Worm (Caenorhabditis elegans) whole organism, L2 larva: ENCODE data around the gene C13B9.2.
A peak's percentile ranks its signal among the peaks of the same experiment; 100 is the strongest.

Experiments used
- C34F6.9 ChIP-seq: fragments of 150-350 bp; optimal IDR thresholded peaks from 2 replicates; lab custom pipeline; 2014; ENCODE audit warnings: missing biosample characterization, missing genetic modification characterization
- F13H6.1 ChIP-seq: sonication (generic microtip); optimal IDR thresholded peaks from 2 replicates; lab custom pipeline; 2016; ENCODE audit warnings: missing genetic modification characterization, missing compliant biosample characterization
- R02D3.7 ChIP-seq: fragments of 150-350 bp; optimal IDR thresholded peaks from 2 replicates; lab custom pipeline; 2014; ENCODE audit warnings: missing biosample characterization, missing genetic modification characterization
- Y55F3AM.14 ChIP-seq: fragments of 200-800 bp; sonication (Bioruptor generic); optimal IDR thresholded peaks from 2 replicates; lab custom pipeline; 2018; ENCODE audit warnings: mild to moderate bottlenecking, missing genetic modification characterization, missing compliant biosample characterization
- ZK546.5 ChIP-seq: sonication (generic microtip); optimal IDR thresholded peaks from 2 replicates; lab custom pipeline; 2017; ENCODE audit warnings: missing biosample characterization, missing genetic modification characterization
- alr-1 ChIP-seq: fragments of 150-350 bp; optimal IDR thresholded peaks from 2 replicates; lab custom pipeline; 2014; ENCODE audit warnings: missing biosample characterization, missing genetic modification characterization
- ama-1 ChIP-seq: fragments of 150-350 bp; optimal IDR thresholded peaks from 2 replicates; lab custom pipeline; 2018; ENCODE audit warnings: inconsistent platforms
- blmp-1 ChIP-seq: sonication (generic microtip); optimal IDR thresholded peaks from 2 replicates; lab custom pipeline; 2017; ENCODE audit warnings: missing genetic modification characterization, mild to moderate bottlenecking, missing compliant biosample characterization, antibody characterized with exemption, moderate library complexity; ENCODE audit not compliant: insufficient read depth
- ceh-16 ChIP-seq: fragments of 150-350 bp; optimal IDR thresholded peaks from 2 replicates; lab custom pipeline; 2014; ENCODE audit warnings: missing biosample characterization, missing genetic modification characterization
- ceh-82 ChIP-seq: fragments of 150-350 bp; optimal IDR thresholded peaks from 2 replicates; lab custom pipeline; 2014; ENCODE audit warnings: missing biosample characterization, missing genetic modification characterization
- crh-2 ChIP-seq: sonication (generic microtip); optimal IDR thresholded peaks from 2 replicates; lab custom pipeline; 2017; ENCODE audit warnings: missing biosample characterization, missing genetic modification characterization
- elt-1 ChIP-seq: fragments of 150-350 bp; optimal IDR thresholded peaks from 2 replicates; lab custom pipeline; 2014; ENCODE audit warnings: missing biosample characterization, missing genetic modification characterization
- fos-1 ChIP-seq: fragments of 150-350 bp; optimal IDR thresholded peaks from 2 replicates; lab custom pipeline; 2014; ENCODE audit warnings: missing biosample characterization, missing genetic modification characterization
- lin-11 ChIP-seq: fragments of 150-350 bp; sonication (generic microtip); optimal IDR thresholded peaks from 2 replicates; lab custom pipeline; 2014; ENCODE audit warnings: missing biosample characterization, missing genetic modification characterization, inconsistent platforms, mixed read lengths
- lin-13 ChIP-seq: fragments of 150-350 bp; optimal IDR thresholded peaks from 2 replicates; lab custom pipeline; 2014; ENCODE audit warnings: missing biosample characterization, missing genetic modification reagents, missing genetic modification characterization
- lin-39 ChIP-seq: fragments of 150-350 bp; optimal IDR thresholded peaks from 2 replicates; lab custom pipeline; 2014; ENCODE audit warnings: missing biosample characterization, missing genetic modification reagents, missing genetic modification characterization
- lsy-2 ChIP-seq, 2 experiments: fragments of 150-350 bp in 1 of 2; sonication (generic microtip) in 1 of 2; optimal IDR thresholded peaks; 2 replicates each; lab custom pipeline; 2014 to 2017; ENCODE audit warnings: missing biosample characterization in 2 of 2, missing genetic modification characterization in 2 of 2
- mab-5 ChIP-seq: fragments of 150-350 bp; optimal IDR thresholded peaks from 2 replicates; lab custom pipeline; 2014; ENCODE audit warnings: missing biosample characterization, missing genetic modification characterization
- mbf-1 ChIP-seq: sonication (generic microtip); optimal IDR thresholded peaks from 2 replicates; lab custom pipeline; 2017; ENCODE audit warnings: missing biosample characterization, missing genetic modification characterization
- mdl-1 ChIP-seq, 2 experiments: fragments of 150-350 bp in 1 of 2; sonication (generic microtip) in 1 of 2; optimal IDR thresholded peaks; 2 replicates each; lab custom pipeline; 2017; ENCODE audit warnings: missing biosample characterization in 2 of 2, missing genetic modification characterization in 2 of 2
- nhr-11 ChIP-seq: fragments of 150-350 bp; optimal IDR thresholded peaks from 2 replicates; lab custom pipeline; 2014; ENCODE audit warnings: missing biosample characterization, missing genetic modification characterization
- nhr-129 ChIP-seq: fragments of 150-350 bp; optimal IDR thresholded peaks from 2 replicates; lab custom pipeline; 2014; ENCODE audit warnings: missing biosample characterization, missing genetic modification characterization
- nhr-21 ChIP-seq: fragments of 150-350 bp; optimal IDR thresholded peaks from 2 replicates; lab custom pipeline; 2014; ENCODE audit warnings: missing biosample characterization, missing genetic modification characterization
- nhr-23 ChIP-seq: fragments of 150-350 bp; optimal IDR thresholded peaks from 2 replicates; lab custom pipeline; 2014; ENCODE audit warnings: missing biosample characterization, missing genetic modification reagents, missing genetic modification characterization
- nhr-237 ChIP-seq: fragments of 150-350 bp; optimal IDR thresholded peaks from 2 replicates; lab custom pipeline; 2014; ENCODE audit warnings: missing biosample characterization, missing genetic modification characterization
- nhr-25 ChIP-seq: fragments of 150-350 bp; sonication (generic microtip); optimal IDR thresholded peaks from 3 replicates; lab custom pipeline; 2014; ENCODE audit warnings: missing biosample characterization, missing genetic modification characterization
- nhr-6 ChIP-seq: fragments of 150-350 bp; optimal IDR thresholded peaks from 2 replicates; lab custom pipeline; 2014; ENCODE audit warnings: missing biosample characterization, missing genetic modification characterization
- nhr-77 ChIP-seq: fragments of 150-350 bp; optimal IDR thresholded peaks from 2 replicates; lab custom pipeline; 2014; ENCODE audit warnings: missing biosample characterization, missing genetic modification characterization
- sem-4 ChIP-seq: fragments of 150-350 bp; optimal IDR thresholded peaks from 2 replicates; lab custom pipeline; 2014; ENCODE audit warnings: missing biosample characterization, missing genetic modification reagents, missing genetic modification characterization
- sma-3 ChIP-seq: sonication (generic microtip); optimal IDR thresholded peaks from 2 replicates; lab custom pipeline; 2016; ENCODE audit warnings: missing genetic modification reagents, missing genetic modification characterization, missing compliant biosample characterization
- sma-9 ChIP-seq, 2 experiments: fragments of 150-350 bp in 1 of 2; sonication (generic microtip) in 1 of 2; optimal IDR thresholded peaks; 2 replicates each; lab custom pipeline; 2014 to 2016; ENCODE audit warnings: missing genetic modification characterization in 2 of 2, mild to moderate bottlenecking in 1 of 2, missing biosample characterization in 1 of 2, missing compliant biosample characterization in 1 of 2, missing genetic modification reagents in 1 of 2, moderate library complexity in 1 of 2
- unc-39 ChIP-seq: fragments of 150-350 bp; optimal IDR thresholded peaks from 2 replicates; lab custom pipeline; 2014; ENCODE audit warnings: missing biosample characterization, missing genetic modification characterization
- unc-55 ChIP-seq: fragments of 150-350 bp; sonication (generic microtip); optimal IDR thresholded peaks from 3 replicates; lab custom pipeline; 2014; ENCODE audit warnings: missing biosample characterization, missing genetic modification reagents, missing genetic modification characterization
- unc-62 ChIP-seq: fragments of 150-350 bp; optimal IDR thresholded peaks from 2 replicates; lab custom pipeline; 2014; ENCODE audit warnings: missing biosample characterization, missing genetic modification reagents, missing genetic modification characterization
- zag-1 ChIP-seq: fragments of 150-350 bp; optimal IDR thresholded peaks from 2 replicates; lab custom pipeline; 2014; ENCODE audit warnings: missing biosample characterization, missing genetic modification characterization
- ztf-1 ChIP-seq: fragments of 200-800 bp; sonication (Bioruptor generic); conservative IDR thresholded peaks from 2 replicates; pipeline ENCODE4 v1.3.6; 2022; ENCODE audit warnings: missing genetic modification characterization, missing compliant biosample characterization
- ztf-11 ChIP-seq: sonication (generic microtip); optimal IDR thresholded peaks from 2 replicates; lab custom pipeline; 2017; ENCODE audit warnings: missing biosample characterization, missing genetic modification characterization
- ztf-4 ChIP-seq: fragments of 150-350 bp; optimal IDR thresholded peaks from 2 replicates; lab custom pipeline; 2014; ENCODE audit warnings: missing biosample characterization, missing genetic modification characterization

C13B9.2 gene

DNA sequence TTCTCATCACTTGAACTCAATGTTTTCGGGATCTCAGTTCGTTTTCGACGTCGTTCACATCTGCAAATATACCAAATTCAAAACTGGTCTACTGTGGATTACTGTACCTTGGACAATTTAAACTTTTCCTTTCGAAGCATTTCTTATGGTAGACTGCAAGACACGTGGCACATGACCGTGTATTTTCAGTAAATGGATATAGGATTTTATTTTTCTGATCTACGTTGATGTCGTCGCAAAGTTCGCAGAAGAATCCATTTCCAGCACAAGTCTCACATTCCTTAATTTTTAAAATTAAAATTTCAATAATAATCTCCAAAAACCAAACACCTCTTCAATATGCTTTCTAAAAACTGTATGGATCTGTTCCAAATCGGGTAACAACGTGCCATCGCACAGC lies 30.6 kb upstream of the C13B9.2 start:
- no peak for TF ChIP-seq mab-5 (tag; lab: Kevin White, UChicago)

DNA sequence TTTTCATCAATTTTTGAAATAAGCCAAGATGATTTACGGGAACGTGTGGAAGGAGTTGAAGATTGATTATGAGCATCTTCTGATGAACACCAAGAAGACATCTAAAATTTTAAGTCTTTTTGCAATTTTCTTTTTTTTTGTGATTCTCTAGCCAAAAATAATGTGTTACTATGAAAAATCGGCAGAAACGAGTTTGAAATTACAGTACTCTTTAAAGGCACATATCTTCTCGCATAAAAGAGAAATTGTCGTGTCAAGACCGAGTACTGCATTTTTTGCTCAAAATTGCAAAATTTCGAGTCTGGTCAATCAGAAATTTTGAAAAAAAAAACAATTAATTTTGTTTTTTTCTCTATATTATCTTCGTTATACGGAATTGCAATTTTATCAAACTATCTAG lies 28.0 kb upstream of the C13B9.2 start, which contains the start of gene F20H11.1:
F20H11.1 (minus strand) TSS at position 101 of the 400 bp plus-strand sequence.
- TF ChIP-seq sem-4 (no peak), ceh-82 (no peak), blmp-1 (tag; lab: Kevin White, UChicago) (no peak), mdl-1 (tag; optimal IDR thresholded peaks at IDR 0.05; lab: Kevin White, UChicago) (no peak), lin-39 (tag; lab: Kevin White, UChicago) (no peak), lin-11 (tag; lab: Kevin White, UChicago) (no peak), elt-1 (tag; lab: Kevin White, UChicago) (no peak), nhr-21 (tag; lab: Kevin White, UChicago) (no peak), lsy-2 (tag; optimal IDR thresholded peaks at IDR 0.05; lab: Kevin White, UChicago) (no peak), ztf-4 (tag; lab: Kevin White, UChicago) (no peak), ceh-16 (no peak), alr-1 (tag; lab: Kevin White, UChicago) (no peak), nhr-23 (no peak), unc-62 (GFP tag; lab: Kevin White, UChicago) (no peak), Y55F3AM.14 (GFP tag; lab: Kevin White, UChicago) (no peak), nhr-11 (no peak), sma-3 (GFP tag; lab: Kevin White, UChicago) (no peak), fos-1 (tag; lab: Kevin White, UChicago) (no peak)

DNA sequence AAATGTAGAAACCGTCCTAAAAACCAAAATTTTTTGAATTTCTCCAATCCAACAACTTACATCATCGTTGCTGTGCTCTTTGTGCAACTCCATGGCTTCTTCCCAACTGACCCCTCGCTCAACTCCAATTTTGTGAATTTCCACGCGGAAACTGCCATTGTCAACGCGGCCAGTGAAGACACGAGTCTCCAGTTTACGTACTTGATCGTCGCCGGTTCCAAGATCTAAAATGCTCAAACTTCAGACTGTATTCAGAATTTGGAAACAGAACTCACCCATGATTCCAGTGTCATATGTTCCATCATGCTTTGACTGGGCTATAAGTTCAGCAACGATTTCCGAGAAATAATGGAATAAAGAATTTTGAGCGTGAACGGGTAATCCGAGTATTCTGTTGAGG lies 26.0 kb upstream of the C13B9.2 start:
- TF ChIP-seq nhr-77 (tag; lab: Kevin White, UChicago) (no peak), ztf-1 (GFP tag; lab: Robert Waterston, UW) (no peak), F13H6.1 (tag; lab: Kevin White, UChicago) (no peak), ZK546.5 (tag; lab: Kevin White, UChicago) (no peak), mbf-1 (tag; lab: Kevin White, UChicago) (no peak), ceh-16 (no peak), ztf-4 (tag; lab: Kevin White, UChicago) (no peak), R02D3.7 (no peak), unc-55 (GFP tag; lab: Kevin White, UChicago) (no peak), nhr-129 (no peak), crh-2 (tag; lab: Kevin White, UChicago) (no peak), mdl-1 (tag; optimal IDR thresholded peaks at IDR 0.05; lab: Kevin White, UChicago) (no peak), nhr-237 (tag; lab: Kevin White, UChicago) (no peak), lin-39 (tag; lab: Kevin White, UChicago) (no peak), sem-4 (no peak), ama-1 (lab: Kevin White, UChicago) (no peak), Y55F3AM.14 (GFP tag; lab: Kevin White, UChicago) (no peak), nhr-6 (tag; lab: Kevin White, UChicago) (no peak), blmp-1 (tag; lab: Kevin White, UChicago) (no peak)

DNA sequence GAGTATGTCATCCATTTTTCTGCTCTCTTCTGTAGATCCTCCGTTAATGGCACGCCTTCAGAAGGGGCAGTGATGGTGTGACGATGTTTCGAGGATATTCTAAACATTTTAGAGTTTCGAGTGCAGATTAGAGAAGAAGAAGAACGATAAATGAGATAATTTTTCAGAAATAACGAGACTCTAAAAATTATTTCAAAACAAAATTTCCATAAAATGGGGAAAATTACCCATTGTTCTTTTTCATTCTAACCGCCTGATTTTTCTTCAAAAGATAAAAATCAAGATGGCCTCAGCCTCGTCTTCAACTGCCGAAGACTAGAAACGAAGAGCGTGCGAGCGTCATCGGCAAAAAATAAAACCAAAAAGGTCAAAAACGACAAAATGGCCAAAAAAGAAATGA lies 19.0 kb upstream of the C13B9.2 start, which contains the start of gene let-765:
let-765 (minus strand) TSS at position 101 of the 400 bp plus-strand sequence.
- TF ChIP-seq C34F6.9 (no peak), ztf-4 (tag; lab: Kevin White, UChicago) (no peak)

DNA sequence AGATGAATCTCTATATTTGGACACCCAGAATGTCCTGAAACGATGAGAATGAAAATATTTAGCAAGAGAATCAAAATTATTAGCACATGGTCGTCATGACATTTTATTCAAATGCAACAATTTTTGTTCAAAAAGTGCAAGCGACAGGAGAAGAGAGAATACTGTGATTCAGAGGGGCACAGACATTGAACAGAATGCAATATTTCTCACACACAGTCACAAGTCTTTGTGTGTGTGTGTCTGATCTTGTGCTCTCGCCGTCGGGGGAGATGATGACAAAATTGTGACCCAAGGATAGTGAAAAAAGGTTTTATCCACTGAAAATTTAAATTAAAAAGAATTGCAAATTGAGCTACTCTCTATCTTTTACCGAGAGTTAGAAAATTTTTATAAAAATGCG lies 16.9 kb upstream of the C13B9.2 start:
- TF ChIP-seq sma-3 (GFP tag; lab: Kevin White, UChicago): no peak
- no peak for TF ChIP-seq lin-13
- peak; percentile 19 for TF ChIP-seq fos-1 (tag; lab: Kevin White, UChicago)
- TF ChIP-seq nhr-129: peak; percentile 33
- TF ChIP-seq, all 48 proteins: peak for 2

DNA sequence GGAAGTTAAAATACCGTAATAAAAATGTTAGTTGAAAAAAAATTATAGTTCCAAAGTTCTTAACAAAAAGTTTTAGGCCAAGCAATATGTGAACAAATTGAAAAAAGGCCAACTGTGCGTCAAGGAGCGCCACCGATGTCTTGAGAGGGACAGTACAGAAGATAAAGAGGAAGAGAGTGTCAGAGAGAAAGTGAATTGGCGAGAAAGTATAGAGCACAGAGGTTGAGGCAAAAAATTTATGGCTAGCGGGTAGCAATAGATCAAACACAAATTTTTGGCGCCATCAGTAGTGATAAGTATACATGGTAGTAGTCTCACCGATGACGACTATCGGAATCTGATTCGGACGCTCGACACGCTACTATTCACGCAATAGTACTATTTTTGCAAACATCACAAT lies 15.7 kb upstream of the C13B9.2 start:
- no peak for TF ChIP-seq ama-1 (lab: Kevin White, UChicago)
- TF ChIP-seq sma-9 (GFP tag; optimal IDR thresholded peaks at IDR 0.05; lab: Kevin White, UChicago): peak; percentile 29
- TF ChIP-seq sma-9 (tag; optimal IDR thresholded peaks at IDR 0.05; lab: Kevin White, UChicago): no peak
- TF ChIP-seq lin-39 (tag; lab: Kevin White, UChicago): no peak
- TF ChIP-seq crh-2 (tag; lab: Kevin White, UChicago): peak; percentile 18
- TF ChIP-seq ztf-11 (tag; lab: Kevin White, UChicago): no peak
- peak; percentile 18 for TF ChIP-seq blmp-1 (tag; lab: Kevin White, UChicago)
- no peak for TF ChIP-seq nhr-129
- no peak for TF ChIP-seq zag-1
- TF ChIP-seq ZK546.5 (tag; lab: Kevin White, UChicago): no peak
- no peak for TF ChIP-seq alr-1 (tag; lab: Kevin White, UChicago)
- no peak for TF ChIP-seq nhr-21 (tag; lab: Kevin White, UChicago)
- no peak for TF ChIP-seq unc-39 (tag; lab: Kevin White, UChicago)
- no peak for TF ChIP-seq nhr-25 (tag; lab: Kevin White, UChicago)
- peak; percentile 62 for TF ChIP-seq fos-1 (tag; lab: Kevin White, UChicago)
